Worm (Caenorhabditis elegans) whole organism, L3 larva: ENCODE results near the gene clec-202.

Experiments
- R02D3.7 ChIP-seq: fragments of 150-350 bp; optimal IDR thresholded peaks from 2 replicates; lab custom pipeline; 2014; ENCODE audit warnings: missing biosample characterization, missing genetic modification characterization
- aly-2 ChIP-seq: fragments of 150-350 bp; optimal IDR thresholded peaks from 2 replicates; lab custom pipeline; 2014; ENCODE audit warnings: missing biosample characterization, missing genetic modification characterization
- ama-1 ChIP-seq: fragments of 150-350 bp; optimal IDR thresholded peaks from 2 replicates; lab custom pipeline; 2018
- ceh-82 ChIP-seq: fragments of 150-350 bp; optimal IDR thresholded peaks from 2 replicates; lab custom pipeline; 2014; ENCODE audit warnings: missing biosample characterization, missing genetic modification characterization
- elt-2 ChIP-seq: sonication (generic microtip); optimal IDR thresholded peaks from 2 replicates; lab custom pipeline; 2016; ENCODE audit warnings: missing genetic modification reagents, mild to moderate bottlenecking, missing genetic modification characterization, missing compliant biosample characterization
- elt-3 ChIP-seq, 3 experiments: fragments of 150-350 bp in 1 of 3; sonication (generic microtip) in 2 of 3; optimal IDR thresholded peaks; 2 replicates in 2 of 3; 4 replicates in 1 of 3; lab custom pipeline; 2014 to 2017; ENCODE audit warnings: missing biosample characterization in 3 of 3, missing genetic modification characterization in 3 of 3
- jun-1 ChIP-seq: fragments of 150-350 bp; optimal IDR thresholded peaks from 2 replicates; lab custom pipeline; 2014; ENCODE audit warnings: missing biosample characterization, missing genetic modification reagents, missing genetic modification characterization
- lin-39 ChIP-seq: fragments of 150-350 bp; optimal IDR thresholded peaks from 2 replicates; lab custom pipeline; 2018; ENCODE audit warnings: missing biosample characterization, missing genetic modification reagents, missing genetic modification characterization
- mdl-1 ChIP-seq: fragments of 150-350 bp; optimal IDR thresholded peaks from 2 replicates; lab custom pipeline; 2014; ENCODE audit warnings: missing biosample characterization, missing genetic modification characterization
- nfya-1 ChIP-seq: sonication (generic microtip); optimal IDR thresholded peaks from 2 replicates; lab custom pipeline; 2017; ENCODE audit warnings: missing genetic modification characterization, mild to moderate bottlenecking, missing compliant biosample characterization, antibody characterized with exemption, moderate library complexity; ENCODE audit not compliant: insufficient read depth
- nhr-11 ChIP-seq: fragments of 150-350 bp; optimal IDR thresholded peaks from 2 replicates; lab custom pipeline; 2014; ENCODE audit warnings: missing biosample characterization, missing genetic modification characterization
- nhr-237 ChIP-seq: fragments of 150-350 bp; optimal IDR thresholded peaks from 2 replicates; lab custom pipeline; 2014; ENCODE audit warnings: missing biosample characterization, missing genetic modification characterization
- pqm-1 ChIP-seq: fragments of 150-350 bp; optimal IDR thresholded peaks from 2 replicates; lab custom pipeline; 2017; ENCODE audit warnings: missing biosample characterization, missing genetic modification characterization, inconsistent platforms
- ztf-11 ChIP-seq: fragments of 150-350 bp; optimal IDR thresholded peaks from 2 replicates; lab custom pipeline; 2014; ENCODE audit warnings: missing biosample characterization, missing genetic modification characterization

ce11 chrIV:17405530-17405929, 44.3 kb downstream of the clec-202 start, which contains the start of gene pmp-4:
- TF ChIP-seq ama-1 (lab: Kevin White, UChicago) (no peak), jun-1 (no peak), lin-39 (no peak), aly-2 (no peak), elt-3 (tag; optimal IDR thresholded peaks at IDR 0.05; lab: Kevin White, UChicago) (no peak), ceh-82 (tag; lab: Kevin White, UChicago) (no peak), ztf-11 (tag; lab: Kevin White, UChicago) (no peak), pqm-1 (tag; lab: Kevin White, UChicago) (no peak), nhr-237 (tag; lab: Kevin White, UChicago) (no peak), mdl-1 (tag; lab: Kevin White, UChicago) (no peak), elt-2 (tag; lab: Kevin White, UChicago) (no peak), R02D3.7 (tag; lab: Kevin White, UChicago) (no peak), nhr-11 (no peak), nfya-1 (no peak)
